Worm (Caenorhabditis elegans): ENCODE measurements around the gene srt-67.

ce11 chrV:5239404-5239803 lies 17.9 kb downstream of the srt-67 start, which contains the start of gene C52A10.3:
- TF ChIP-seq lir-1 (GFP tag; conservative IDR thresholded peaks at IDR 0.05), result no peak
- no peak for TF ChIP-seq him-1 (tag; optimal IDR thresholded peaks at IDR 0.05)
- no peak for TF ChIP-seq pha-4 (tag; optimal IDR thresholded peaks at IDR 0.05)
- no peak for TF ChIP-seq F23B12.7 (tag; optimal IDR thresholded peaks at IDR 0.05; ENCODE audit: insufficient read depth)
- TF ChIP-seq lin-40 (tag; optimal IDR thresholded peaks at IDR 0.05), result no peak
- no peak for TF ChIP-seq ztf-26 (tag; optimal IDR thresholded peaks at IDR 0.05)
- TF ChIP-seq lsy-27 (tag; optimal IDR thresholded peaks at IDR 0.05; ENCODE audit: borderline replicate concordance, insufficient read depth), result no peak
- TF ChIP-seq pbrm-1 (GFP tag; IDR thresholded peaks at IDR 0.05), result no peak
